Fruit fly (Drosophila melanogaster) whole organism, embryonic: ENCODE data around the gene Cdk1.

Experiments
- CG10274 ChIP-seq: fragments of 200-800 bp; sonication (Bioruptor generic); optimal IDR thresholded peaks from 3 replicates; lab custom pipeline; 2017; ENCODE audit warnings: missing biosample characterization, mild to moderate bottlenecking, missing genetic modification characterization
- CG10543 ChIP-seq: fragments of 200-800 bp; sonication (Bioruptor generic); optimal IDR thresholded peaks from 3 replicates; lab custom pipeline; 2017; ENCODE audit warnings: missing biosample characterization, mild to moderate bottlenecking, missing genetic modification characterization, moderate library complexity
- CG11247 ChIP-seq: fragments of 200-800 bp; sonication (Bioruptor generic); IDR thresholded peaks from 2 replicates; pipeline ENCODE4 v1.3.6; 2022; ENCODE audit warnings: missing biosample characterization, missing genetic modification characterization
- CG11723 ChIP-seq: fragments of 200-800 bp; sonication (Bioruptor generic); optimal IDR thresholded peaks from 2 replicates; lab custom pipeline; 2017; ENCODE audit warnings: missing biosample characterization, mild to moderate bottlenecking, missing genetic modification characterization
- CG12769 ChIP-seq: fragments of 200-800 bp; sonication (Bioruptor generic); optimal IDR thresholded peaks from 2 replicates; lab custom pipeline; 2019; ENCODE audit warnings: missing biosample characterization, mild to moderate bottlenecking, missing genetic modification characterization, moderate library complexity
- CG14965 ChIP-seq: fragments of 200-800 bp; sonication (Bioruptor generic); optimal IDR thresholded peaks from 2 replicates; lab custom pipeline; 2016; ENCODE audit warnings: missing biosample characterization, missing genetic modification characterization, borderline replicate concordance
- CG1602 ChIP-seq: fragments of 200-800 bp; sonication (Bioruptor generic); optimal IDR thresholded peaks from 3 replicates; lab custom pipeline; 2016; ENCODE audit warnings: missing biosample characterization, missing genetic modification characterization
- CG16813 ChIP-seq: fragments of 200-800 bp; sonication (Bioruptor generic); IDR thresholded peaks from 3 replicates; pipeline ENCODE4 v1.3.6; 2022; ENCODE audit warnings: missing biosample characterization, missing genetic modification characterization; ENCODE audit not compliant: partially characterized antibody
- CG16815 ChIP-seq: fragments of 200-800 bp; sonication (Bioruptor generic); optimal IDR thresholded peaks from 3 replicates; lab custom pipeline; 2017; ENCODE audit warnings: missing biosample characterization, mild to moderate bottlenecking, missing genetic modification characterization
- CG17829 ChIP-seq: fragments of 200-800 bp; optimal IDR thresholded peaks from 2 replicates; lab custom pipeline; 2019; ENCODE audit warnings: missing biosample characterization, mild to moderate bottlenecking, missing genetic modification characterization, moderate library complexity
- CG30020 ChIP-seq: fragments of 200-800 bp; optimal IDR thresholded peaks from 2 replicates; lab custom pipeline; 2019; ENCODE audit warnings: missing biosample characterization, mild to moderate bottlenecking, missing genetic modification characterization, moderate library complexity
- CG32772 ChIP-seq: fragments of 200-800 bp; sonication (Bioruptor generic); IDR thresholded peaks from 2 replicates; pipeline ENCODE4 v1.3.6; 2022; ENCODE audit warnings: missing biosample characterization, missing genetic modification characterization
- CG33557 ChIP-seq: fragments of 200-800 bp; sonication (Bioruptor generic); optimal IDR thresholded peaks from 2 replicates; lab custom pipeline; 2019; ENCODE audit warnings: missing biosample characterization, mild to moderate bottlenecking, missing genetic modification characterization, moderate library complexity
- CG34224 ChIP-seq: fragments of 200-800 bp; sonication (Bioruptor generic); IDR thresholded peaks from 3 replicates; pipeline ENCODE4 v1.3.6; 2022; ENCODE audit warnings: missing biosample characterization, missing genetic modification characterization; ENCODE audit not compliant: partially characterized antibody
- CG3726 ChIP-seq: fragments of 200-800 bp; sonication (Bioruptor generic); IDR thresholded peaks from 3 replicates; pipeline ENCODE4, ENCODE4 v1.3.6; 2022; ENCODE audit warnings: missing biosample characterization, missing genetic modification characterization
- CG4424 ChIP-seq: fragments of 200-800 bp; sonication (Bioruptor generic); optimal IDR thresholded peaks from 3 replicates; lab custom pipeline; 2016; ENCODE audit warnings: missing biosample characterization, missing genetic modification characterization
- CG5245 ChIP-seq: fragments of 200-800 bp; sonication (Bioruptor generic); optimal IDR thresholded peaks from 3 replicates; lab custom pipeline; 2016; ENCODE audit warnings: missing biosample characterization, missing genetic modification characterization
- CG7928 ChIP-seq: fragments of 200-800 bp; sonication (Bioruptor generic); optimal IDR thresholded peaks from 2 replicates; lab custom pipeline; 2017; ENCODE audit warnings: missing biosample characterization, mild to moderate bottlenecking, missing genetic modification characterization
- CG8478 ChIP-seq: fragments of >200 bp; optimal IDR thresholded peaks from 2 replicates; lab custom pipeline; 2018
- CG8765 ChIP-seq: fragments of 200-800 bp; sonication (Bioruptor generic); IDR thresholded peaks from 2 replicates; pipeline ENCODE4 v1.3.6; 2022; ENCODE audit warnings: missing biosample characterization, missing genetic modification characterization
- CG9437 ChIP-seq: fragments of 200-800 bp; sonication (Bioruptor generic); optimal IDR thresholded peaks from 2 replicates; lab custom pipeline; 2018; ENCODE audit warnings: missing biosample characterization, mild to moderate bottlenecking, missing genetic modification characterization
- CG9609 ChIP-seq: fragments of 200-800 bp; sonication (Bioruptor generic); optimal IDR thresholded peaks from 3 replicates; lab custom pipeline; 2016; ENCODE audit warnings: missing biosample characterization, missing genetic modification characterization
- CG9727 ChIP-seq: fragments of 200-800 bp; sonication (Bioruptor generic); optimal IDR thresholded peaks from 3 replicates; lab custom pipeline; 2017; ENCODE audit warnings: missing biosample characterization, mild to moderate bottlenecking, missing genetic modification characterization
- CHES-1-like ChIP-seq: fragments of 200-800 bp; sonication (Bioruptor generic); optimal IDR thresholded peaks from 2 replicates; lab custom pipeline; 2016; ENCODE audit warnings: missing biosample characterization, missing genetic modification characterization
- Fer2 ChIP-seq: fragments of 200-800 bp; sonication (Bioruptor generic); optimal IDR thresholded peaks from 2 replicates; lab custom pipeline; 2018; ENCODE audit warnings: missing biosample characterization, mild to moderate bottlenecking, missing genetic modification characterization, moderate library complexity
- MTF-1 ChIP-seq: fragments of 200-800 bp; sonication (Bioruptor generic); optimal IDR thresholded peaks from 2 replicates; lab custom pipeline; 2018; ENCODE audit warnings: missing biosample characterization, mild to moderate bottlenecking, missing genetic modification characterization, borderline replicate concordance
- Myb ChIP-seq: fragments of 200-800 bp; sonication (Bioruptor generic); optimal IDR thresholded peaks from 2 replicates; lab custom pipeline; 2016; ENCODE audit warnings: missing biosample characterization, missing genetic modification characterization
- Oaz ChIP-seq: fragments of 200-800 bp; sonication (Bioruptor generic); IDR thresholded peaks from 2 replicates; pipeline ENCODE4 v1.3.6; 2022; ENCODE audit warnings: missing biosample characterization, missing genetic modification characterization
- Side ChIP-seq: fragments of 200-800 bp; sonication (Bioruptor generic); optimal IDR thresholded peaks from 2 replicates; lab custom pipeline; 2016; ENCODE audit warnings: missing biosample characterization, missing genetic modification characterization
- Sox100B ChIP-seq: fragments of 200-800 bp; sonication (Bioruptor generic); optimal IDR thresholded peaks from 3 replicates; lab custom pipeline; 2018; ENCODE audit warnings: missing biosample characterization, mild to moderate bottlenecking, missing genetic modification characterization
- abd-A ChIP-seq: fragments of 200-800 bp; sonication (Bioruptor generic); optimal IDR thresholded peaks from 3 replicates; lab custom pipeline; 2019; ENCODE audit warnings: missing biosample characterization, mild to moderate bottlenecking, missing genetic modification characterization, moderate library complexity
- cas ChIP-seq: fragments of 200-800 bp; sonication (Bioruptor generic); IDR thresholded peaks from 2 replicates; pipeline ENCODE4 v1.3.6; 2022; ENCODE audit warnings: missing biosample characterization, missing genetic modification characterization
- chm ChIP-seq: fragments of 200-800 bp; sonication (Bioruptor generic); IDR thresholded peaks from 2 replicates; pipeline ENCODE4 v1.3.6; 2022; ENCODE audit warnings: missing biosample characterization, missing genetic modification characterization
- chn ChIP-seq: fragments of 200-800 bp; sonication (Bioruptor generic); optimal IDR thresholded peaks from 2 replicates; lab custom pipeline; 2016; ENCODE audit warnings: missing biosample characterization, missing genetic modification characterization
- crol ChIP-seq: fragments of 200-800 bp; sonication (Bioruptor generic); IDR thresholded peaks from 2 replicates; pipeline ENCODE4 v1.3.6; 2022; ENCODE audit warnings: missing biosample characterization, missing genetic modification characterization
- dan ChIP-seq: fragments of 200-800 bp; sonication (Bioruptor generic); IDR thresholded peaks from 2 replicates; pipeline ENCODE4 v1.3.6; 2022; ENCODE audit warnings: missing biosample characterization, missing genetic modification characterization
- dysf ChIP-seq: fragments of 200-800 bp; sonication (Bioruptor generic); IDR thresholded peaks from 3 replicates; pipeline ENCODE4 v1.3.6; 2022; ENCODE audit warnings: missing biosample characterization, missing genetic modification characterization
- fd3F ChIP-seq: fragments of 200-800 bp; sonication (Bioruptor generic); optimal IDR thresholded peaks from 2 replicates; lab custom pipeline; 2018; ENCODE audit warnings: missing biosample characterization, mild to moderate bottlenecking, missing genetic modification characterization, moderate library complexity
- gsb-n ChIP-seq: fragments of 200-800 bp; sonication (Bioruptor generic); optimal IDR thresholded peaks from 3 replicates; lab custom pipeline; 2018; ENCODE audit warnings: missing biosample characterization, mild to moderate bottlenecking, missing genetic modification characterization
- h ChIP-seq: fragments of >200 bp; optimal IDR thresholded peaks from 2 replicates; lab custom pipeline; 2017
- hb ChIP-seq: fragments of 200-800 bp; sonication (Bioruptor generic); IDR thresholded peaks from 3 replicates; pipeline ENCODE4 v1.3.6; 2022; ENCODE audit warnings: missing biosample characterization, missing genetic modification characterization; ENCODE audit not compliant: partially characterized antibody
- her ChIP-seq: fragments of 200-800 bp; sonication (Bioruptor generic); optimal IDR thresholded peaks from 2 replicates; lab custom pipeline; 2016; ENCODE audit warnings: missing biosample characterization, missing genetic modification characterization
- insv ChIP-seq, 2 experiments: fragments of 200-800 bp; sonication (Bioruptor generic); optimal IDR thresholded peaks; 3 replicates each; lab custom pipeline; 2016 to 2018; ENCODE audit warnings: missing biosample characterization in 2 of 2, missing genetic modification characterization in 2 of 2
- odd ChIP-seq: fragments of 200-800 bp; sonication (Bioruptor generic); optimal IDR thresholded peaks from 2 replicates; lab custom pipeline; 2017; ENCODE audit warnings: missing biosample characterization, mild to moderate bottlenecking, missing genetic modification characterization
- pho ChIP-seq: fragments of 200-800 bp; sonication (Bioruptor generic); optimal IDR thresholded peaks from 2 replicates; lab custom pipeline; 2016; ENCODE audit warnings: missing biosample characterization, missing genetic modification characterization
- sens ChIP-seq: fragments of 200-800 bp; sonication (Bioruptor generic); peaks from one replicate; lab custom pipeline; 2016; ENCODE audit warnings: missing biosample characterization, missing genetic modification characterization
- sob ChIP-seq: fragments of 200-800 bp; sonication (Bioruptor generic); IDR thresholded peaks from 2 replicates; pipeline ENCODE4 v1.3.6; 2022; ENCODE audit warnings: missing biosample characterization, missing genetic modification characterization
- tgo ChIP-seq: fragments of 200-800 bp; sonication (Bioruptor generic); IDR thresholded peaks from 3 replicates; pipeline ENCODE4 v1.3.6; 2022; ENCODE audit warnings: missing biosample characterization, missing genetic modification characterization
- ttk ChIP-seq: fragments of 200-800 bp; sonication (Bioruptor generic); IDR thresholded peaks from 2 replicates; pipeline ENCODE4 v2.1.2; 2022; ENCODE audit warnings: missing biosample characterization, missing genetic modification characterization
- vfl ChIP-seq: fragments of 200-800 bp; sonication (Bioruptor generic); optimal IDR thresholded peaks from 2 replicates; lab custom pipeline; 2016; ENCODE audit warnings: missing biosample characterization, missing genetic modification characterization
- wek ChIP-seq: fragments of 200-800 bp; sonication (Bioruptor generic); optimal IDR thresholded peaks from 3 replicates; lab custom pipeline; 2018; ENCODE audit warnings: missing biosample characterization, mild to moderate bottlenecking, missing genetic modification characterization, moderate library complexity

Cdk1 gene

dm6 chr2L:10386208-10386805, at the start of gene Cdk1, which contains the start of gene mRpS7 (continued):
- TF ChIP-seq gsb-n (peak; percentile 76), sob (GFP tag; lab: Robert Waterston, UW) (peak; percentile 54; the same call in 1 of the 2 replicates), Oaz (GFP tag; lab: Robert Waterston, UW) (peak; percentile 45), Sox100B (GFP tag; lab: Kevin White, UChicago) (peak; percentile 76), Myb (GFP tag; lab: Kevin White, UChicago) (peak; percentile 40), CG9437 (GFP tag; lab: Kevin White, UChicago) (peak; percentile 80), CG30020 (tag; lab: Kevin White, UChicago) (peak; percentile 100), CG5245 (peak; percentile 30), CG11247 (GFP tag; lab: Robert Waterston, UW) (peak; percentile 43; the same call in 1 of the 2 replicates), CG9727 (GFP tag; lab: Kevin White, UChicago) (peak; percentile 77), Fer2 (peak; percentile 7), CG8765 (peak; percentile 60; the same call in 1 of the 2 replicates), fd3F (GFP tag; lab: Kevin White, UChicago) (peak; percentile 66), vfl (no peak), pho (GFP tag; lab: Kevin White, UChicago) (peak; percentile 63), wek (peak; percentile 57), CG12769 (tag; lab: Kevin White, UChicago) (no peak), CHES-1-like (GFP tag; lab: Kevin White, UChicago) (peak; percentile 47), Side (GFP tag; lab: Kevin White, UChicago) (peak; percentile 18), sens (GFP tag; lab: Kevin White, UChicago) (peak; percentile 94), CG4424 (GFP tag; lab: Kevin White, UChicago) (peak; percentile 70), CG11723 (GFP tag; lab: Kevin White, UChicago) (peak; percentile 86), CG33557 (GFP tag; lab: Kevin White, UChicago) (peak; percentile 40), hb (GFP tag; lab: Robert Waterston, UW) (no peak), odd (GFP tag; lab: Kevin White, UChicago) (no peak), chn (GFP tag; lab: Kevin White, UChicago) (peak; percentile 44), insv (GFP tag; optimal IDR thresholded peaks at IDR 0.05; lab: Kevin White, UChicago) (no peak), CG16815 (peak; percentile 51), cas (GFP tag; lab: Robert Waterston, UW) (no peak), chm (GFP tag; lab: Robert Waterston, UW) (peak; percentile 68), abd-A (tag; lab: Kevin White, UChicago) (no peak), dysf (GFP tag; lab: Robert Waterston, UW) (peak; percentile 77; the same call in 2 of the 3 replicates), CG10274 (GFP tag; lab: Kevin White, UChicago) (no peak), her (no peak), CG8478 (no peak), tgo (peak; percentile 61), ttk (GFP tag; lab: Robert Waterston, UW) (peak; percentile 63; the same call in 1 of the 2 replicates), CG9609 (GFP tag; lab: Kevin White, UChicago) (peak; percentile 53), CG1602 (peak; percentile 70), dan (GFP tag; lab: Robert Waterston, UW) (no peak), CG34224 (no peak), CG10543 (peak; percentile 7), crol (GFP tag; lab: Robert Waterston, UW) (no peak), CG17829 (tag; lab: Kevin White, UChicago) (peak; percentile 70), CG3726 (GFP tag; lab: Robert Waterston, UW) (0 out of 3 replicates have a peak, but pooled peaks have one; percentile 54), CG16813 (GFP tag; lab: Robert Waterston, UW) (no peak), CG32772 (GFP tag; lab: Robert Waterston, UW) (peak; percentile 72), h (lab: Kevin White, UChicago) (no peak), CG14965 (no peak), MTF-1 (GFP tag; lab: Kevin White, UChicago) (no peak), CG7928 (GFP tag; lab: Kevin White, UChicago) (peak; percentile 18)
